Fruit fly (Drosophila melanogaster) Kc167 (cell line): ENCODE results near the gene I-2.

ENCODE experiments used
- h ChIP-seq: fragments of >200 bp; optimal IDR thresholded peaks from 3 replicates; lab custom pipeline; 2018; ENCODE audit warnings: missing external identifiers
- psq ChIP-seq: fragments of >200 bp; optimal IDR thresholded peaks from 2 replicates; lab custom pipeline; 2017; ENCODE audit warnings: missing external identifiers
- ttk ChIP-seq: sonication (Bioruptor generic); optimal IDR thresholded peaks from 2 replicates; lab custom pipeline; 2017; ENCODE audit warnings: missing external identifiers

- no peak for TF ChIP-seq psq (lab: Kevin White, UChicago)
- TF ChIP-seq ttk = no peak
- TF ChIP-seq h (lab: Kevin White, UChicago) = no peak
These were observed 35.4 kb upstream of the I-2 start for dm6 chr3L:9872035-9872434.
